Worm (Caenorhabditis elegans): ENCODE results near the gene R01H2.7.

R01H2.7 gene

ce11 chrIII:6993179-6993578 is 52.4 kb downstream of the R01H2.7 start:
- no peak for TF ChIP-seq grh-1 (GFP tag; IDR thresholded peaks at IDR 0.05)
- TF ChIP-seq fkh-8 (tag; optimal IDR thresholded peaks at IDR 0.05): no peak
- no peak for TF ChIP-seq skn-1 (tag; optimal IDR thresholded peaks at IDR 0.05)
- peak; percentile 18 for TF ChIP-seq tbx-2 (tag; optimal IDR thresholded peaks at IDR 0.05)
- no peak for TF ChIP-seq unc-62 (GFP tag; optimal IDR thresholded peaks at IDR 0.05)
- no peak for TF ChIP-seq ceh-90 (tag; optimal IDR thresholded peaks at IDR 0.05)
- TF ChIP-seq lin-14 (GFP tag; optimal IDR thresholded peaks at IDR 0.05): peak; percentile 47
- TF ChIP-seq nhr-19 (GFP tag; conservative IDR thresholded peaks at IDR 0.05): peak; percentile 26; the same call in 1 of the 2 replicates
- no peak for TF ChIP-seq fos-1 (tag; optimal IDR thresholded peaks at IDR 0.05)
- peak; percentile 21 for TF ChIP-seq nhr-20 (tag; optimal IDR thresholded peaks at IDR 0.05)
- TF ChIP-seq blmp-1 (tag; optimal IDR thresholded peaks at IDR 0.05): peak; percentile 81
- TF ChIP-seq aly-2 (tag; optimal IDR thresholded peaks at IDR 0.05): no peak
- TF ChIP-seq lin-35 (GFP tag; optimal IDR thresholded peaks at IDR 0.05): no peak
- TF ChIP-seq hlh-17 (GFP tag; optimal IDR thresholded peaks at IDR 0.05; ENCODE audit: borderline replicate concordance): no peak
- TF ChIP-seq ces-1 (GFP tag; optimal IDR thresholded peaks at IDR 0.05): no peak
- no peak for TF ChIP-seq F16B12.6 (tag; optimal IDR thresholded peaks at IDR 0.05)
- no peak for TF ChIP-seq egl-13 (tag; optimal IDR thresholded peaks at IDR 0.05)
- peak in 1 of 2 experiments; percentile 23 for TF ChIP-seq lsy-2 (tag; optimal IDR thresholded peaks at IDR 0.05)
- TF ChIP-seq elt-3 (tag; optimal IDR thresholded peaks at IDR 0.05): peak in 3 of 6 experiments; percentile 34 to 45 (median 35)
- TF ChIP-seq nhr-71 (tag; optimal IDR thresholded peaks at IDR 0.05): peak; percentile 19
- TF ChIP-seq efl-3 (GFP tag; optimal IDR thresholded peaks at IDR 0.05): no peak
- peak; percentile 11 for TF ChIP-seq snu-23 (GFP tag; optimal IDR thresholded peaks at IDR 0.05)
- TF ChIP-seq nhr-85 (tag): peak; percentile 25

DNA sequence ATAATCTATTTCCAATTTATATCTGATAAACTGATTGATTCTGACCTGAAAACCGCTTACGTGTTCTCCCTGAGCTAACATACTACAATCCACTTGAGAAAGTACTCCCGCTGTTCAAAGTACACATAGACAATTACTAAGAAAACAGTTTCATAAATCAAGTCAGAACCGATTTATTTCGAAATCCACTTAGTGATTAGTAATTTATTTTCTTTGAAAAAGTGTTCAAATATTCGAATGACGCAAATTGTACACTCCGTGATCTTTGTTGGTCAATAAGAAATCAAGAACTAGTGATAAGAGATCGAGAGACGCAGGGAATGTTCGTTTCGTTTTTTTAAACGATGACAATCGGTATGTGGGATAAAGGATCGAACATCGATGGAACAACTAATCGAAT is 53.0 kb downstream of the R01H2.7 start:
- TF ChIP-seq efl-1 (optimal IDR thresholded peaks at IDR 0.05) (no peak), efl-1 (GFP tag; optimal IDR thresholded peaks at IDR 0.05 in 1 of 2) (peak in 1 of 2 experiments; percentile 21), egl-27 (tag; optimal IDR thresholded peaks at IDR 0.05) (no peak)

DNA sequence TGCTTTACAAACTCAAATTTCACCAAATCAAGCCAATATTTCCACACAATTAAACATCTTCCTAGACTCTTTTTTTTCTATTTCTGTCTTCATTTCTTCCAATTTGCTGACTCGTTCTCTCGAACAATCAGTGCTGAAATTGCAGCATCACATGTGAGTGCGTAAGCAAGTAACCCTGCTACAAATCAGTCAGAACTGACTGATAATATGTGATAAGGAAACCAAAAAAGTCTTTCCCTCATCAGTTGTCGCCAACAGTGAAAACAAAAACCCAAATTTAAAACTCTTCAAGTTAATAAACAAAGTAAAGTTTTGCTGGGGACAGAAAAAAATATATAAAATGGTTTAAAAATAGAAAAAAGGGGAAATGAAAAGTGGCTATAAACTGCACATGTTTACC is 54.1 kb downstream of the R01H2.7 start:
- TF ChIP-seq lin-35 (GFP tag; optimal IDR thresholded peaks at IDR 0.05) (peak in 1 of 2 experiments; percentile 38), lir-3 (tag; optimal IDR thresholded peaks at IDR 0.05; ENCODE audit: poor library complexity) (no peak), nhr-20 (tag; optimal IDR thresholded peaks at IDR 0.05) (peak; percentile 9), elt-2 (tag; optimal IDR thresholded peaks at IDR 0.05) (peak; percentile 59)

DNA sequence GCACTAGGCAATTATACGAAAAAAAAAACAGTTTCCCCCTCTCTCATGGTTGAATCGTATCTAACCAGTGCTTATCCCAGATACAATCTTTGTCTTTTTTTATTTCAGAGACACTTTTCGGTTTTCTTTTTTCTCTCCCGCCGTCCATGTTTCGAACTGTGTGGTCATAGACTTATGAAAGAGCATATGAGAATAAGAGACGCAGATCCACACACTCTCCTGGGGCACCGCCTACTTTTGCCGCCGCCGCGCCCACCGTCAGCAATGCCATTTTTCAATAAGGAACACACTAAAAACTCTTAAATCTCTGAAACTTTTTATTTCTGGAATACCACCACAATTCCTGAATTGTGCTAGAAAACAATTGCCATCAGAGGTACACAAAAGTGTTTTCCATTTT is 55.6 kb downstream of the R01H2.7 start, which contains the start of gene prk-1:
Gene prk-1 (plus strand): TSS at position 269 of the 400 bp plus-strand sequence.
- TF ChIP-seq ceh-90 (tag; optimal IDR thresholded peaks at IDR 0.05) (no peak), C04F5.9 (tag; optimal IDR thresholded peaks at IDR 0.05) (no peak), fkh-10 (GFP tag; optimal IDR thresholded peaks at IDR 0.05) (no peak), mab-9 (GFP tag; IDR thresholded peaks at IDR 0.05) (no peak), nhr-85 (tag) (peak; percentile 65), unc-86 (tag; optimal IDR thresholded peaks at IDR 0.05) (no peak), zag-1 (tag; optimal IDR thresholded peaks at IDR 0.05) (no peak), rnt-1 (tag; optimal IDR thresholded peaks at IDR 0.05) (peak; percentile 37), C34B4.2 (tag; optimal IDR thresholded peaks at IDR 0.05) (no peak), nhr-47 (tag; optimal IDR thresholded peaks at IDR 0.05) (no peak), skn-1 (tag; optimal IDR thresholded peaks at IDR 0.05) (no peak), unc-130 (tag; optimal IDR thresholded peaks at IDR 0.05) (no peak), nhr-76 (tag; optimal IDR thresholded peaks at IDR 0.05) (no peak), sptf-1 (tag; optimal IDR thresholded peaks at IDR 0.05) (no peak), ztf-11 (tag; optimal IDR thresholded peaks at IDR 0.05) (no peak), F16B12.6 (tag; optimal IDR thresholded peaks at IDR 0.05) (no peak), unc-62 (GFP tag; optimal IDR thresholded peaks at IDR 0.05) (no peak), nhr-71 (tag; optimal IDR thresholded peaks at IDR 0.05) (no peak), isw-1 (GFP tag; IDR thresholded peaks at IDR 0.05) (no peak), lin-35 (GFP tag; optimal IDR thresholded peaks at IDR 0.05) (no peak), ceh-8 (GFP tag; optimal IDR thresholded peaks at IDR 0.05) (no peak), blmp-1 (tag; optimal IDR thresholded peaks at IDR 0.05) (peak; percentile 2), mdl-1 (tag; optimal IDR thresholded peaks at IDR 0.05) (no peak), lin-14 (GFP tag; optimal IDR thresholded peaks at IDR 0.05) (peak; percentile 45), snu-23 (GFP tag; optimal IDR thresholded peaks at IDR 0.05) (peak; percentile 22)

Measured in whole organism, L1 larva.